Fruit fly (Drosophila melanogaster): Measurements from ENCODE around the gene NSD.
A peak's percentile ranks its signal among the peaks of the same experiment; 100 is the strongest.

DNA sequence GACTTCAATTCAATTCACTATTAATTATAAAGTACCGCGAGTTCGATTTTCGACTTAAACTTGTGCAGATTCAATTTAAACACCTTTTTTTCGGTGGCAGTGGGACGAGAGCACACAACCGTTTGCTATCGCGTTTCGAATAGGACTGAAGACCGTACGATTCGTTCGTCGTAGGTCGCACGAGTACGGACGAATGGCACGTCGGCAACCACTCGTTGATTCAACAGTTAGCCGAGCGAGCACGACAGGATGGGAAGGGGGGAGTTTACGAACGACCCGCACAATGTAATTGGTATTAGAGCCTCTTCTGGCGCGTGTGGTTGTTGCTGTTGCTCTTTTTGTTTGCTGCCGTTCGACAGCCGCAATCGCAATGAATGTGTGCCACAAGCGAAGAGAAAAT lies 32.0 kb downstream of the NSD start, which contains the start of gene CG34353:
- TF ChIP-seq Snoo (tag; optimal IDR thresholded peaks at IDR 0.05) (no peak), D1 (tag; optimal IDR thresholded peaks at IDR 0.05) (no peak), CG32121 (GFP tag; IDR thresholded peaks at IDR 0.05) (no peak), CG8301 (tag; optimal IDR thresholded peaks at IDR 0.05) (no peak), EcR (GFP tag; optimal IDR thresholded peaks at IDR 0.05) (no peak), CG10348 (GFP tag; IDR thresholded peaks at IDR 0.05) (no peak), CG17806 (tag; optimal IDR thresholded peaks at IDR 0.05) (no peak), CG12605 (GFP tag; IDR thresholded peaks at IDR 0.05) (0 out of 2 replicates have a peak, but pooled peaks have one; percentile 11), Ets98B (GFP tag; IDR thresholded peaks at IDR 0.05) (no peak), Pif1A (GFP tag; optimal IDR thresholded peaks at IDR 0.05) (peak; percentile 43), CG4496 (GFP tag; IDR thresholded peaks at IDR 0.05) (no peak), CG34367 (tag; optimal IDR thresholded peaks at IDR 0.05) (no peak), fd96Ca (GFP tag; IDR thresholded peaks at IDR 0.05) (no peak), rn (GFP tag; IDR thresholded peaks at IDR 0.05) (no peak)
